Fruit fly (Drosophila melanogaster): Measurements from ENCODE around the gene sstn.
A peak's percentile ranks its signal among the peaks of the same experiment; 100 is the strongest.

The sstn gene

DNA sequence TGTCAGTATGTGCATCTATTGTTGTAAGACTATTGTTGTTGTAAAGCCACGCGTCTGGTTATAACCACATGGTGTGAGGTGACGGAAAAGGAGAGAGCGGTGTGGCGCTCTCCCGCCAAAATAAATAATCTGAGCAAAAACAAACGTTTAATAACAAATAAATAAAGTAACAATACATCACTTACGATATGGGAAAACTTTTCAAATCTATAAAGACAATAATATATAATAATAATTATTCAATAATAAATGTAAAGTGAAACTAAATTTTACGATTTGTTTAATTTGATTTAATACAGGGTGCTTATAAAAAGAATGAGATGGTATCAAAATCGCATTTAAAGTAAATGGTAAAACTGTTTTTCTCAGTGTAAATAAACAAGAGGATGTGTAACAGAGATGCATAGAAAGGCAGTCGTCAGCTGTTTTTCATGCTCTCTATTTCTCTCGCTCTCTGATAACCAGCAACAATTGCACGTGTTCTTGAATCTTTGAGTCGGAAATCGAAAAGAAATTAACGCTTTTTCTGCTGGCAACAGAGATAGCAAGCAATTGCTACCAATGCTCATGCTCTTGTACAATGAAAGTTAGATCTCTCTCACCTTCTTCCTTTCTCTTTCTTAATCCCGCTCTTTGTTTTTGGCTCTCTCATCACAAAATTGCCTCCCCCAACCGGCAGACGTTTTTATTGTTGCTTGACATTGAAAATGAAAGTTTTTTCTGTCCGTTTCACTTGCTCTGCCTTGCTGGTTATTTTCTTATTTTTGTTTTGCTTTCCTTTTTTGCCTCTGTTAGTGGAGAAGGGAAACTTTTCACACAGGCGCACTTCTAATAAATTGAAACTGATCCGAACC, 4.4 kb upstream of the sstn start (continued):
- TF ChIP-seq Nf-YC (tag; optimal IDR thresholded peaks at IDR 0.05) (peak; percentile 80), pzg (GFP tag; optimal IDR thresholded peaks at IDR 0.05) (no peak), Fer1 (GFP tag; optimal IDR thresholded peaks at IDR 0.05) (peak; percentile 89), CG7556 (GFP tag; optimal IDR thresholded peaks at IDR 0.05) (peak; percentile 93), CG2120 (GFP tag; optimal IDR thresholded peaks at IDR 0.05) (peak; percentile 40), nmo (GFP tag; optimal IDR thresholded peaks at IDR 0.05) (peak; percentile 85), CG9215 (GFP tag; IDR thresholded peaks at IDR 0.05) (no peak; the same call in 1 of the 2 replicates), CG31388 (GFP tag; optimal IDR thresholded peaks at IDR 0.05) (peak; percentile 49), CG18476 (GFP tag; optimal IDR thresholded peaks at IDR 0.05) (peak; percentile 76), CG6272 (GFP tag; IDR thresholded peaks at IDR 0.05) (peak; percentile 36; the same call in 1 of the 2 replicates), CG2875 (GFP tag; optimal IDR thresholded peaks at IDR 0.05) (peak; percentile 87), CG6175 (GFP tag; IDR thresholded peaks at IDR 0.05) (0 out of 3 replicates have a peak, but pooled peaks have one; percentile 13), ase (GFP tag; IDR thresholded peaks at IDR 0.05) (peak; percentile 70; the same call in 2 of the 3 replicates), CG6813 (GFP tag; optimal IDR thresholded peaks at IDR 0.05) (peak; percentile 94), CG17802 (tag; optimal IDR thresholded peaks at IDR 0.05) (no peak), Tbp (GFP tag; optimal IDR thresholded peaks at IDR 0.05) (no peak), Neu2 (GFP tag; optimal IDR thresholded peaks at IDR 0.05; ENCODE audit: borderline replicate concordance) (no peak), danr (GFP tag; IDR thresholded peaks at IDR 0.05) (no peak; the same call in 1 of the 2 replicates), wor (GFP tag; IDR thresholded peaks at IDR 0.05) (peak; percentile 50; the same call in 1 of the 2 replicates), sna (GFP tag; IDR thresholded peaks at IDR 0.05; ENCODE audit: partially characterized antibody) (peak; percentile 34), CG10321 (GFP tag; IDR thresholded peaks at IDR 0.05) (peak; percentile 68; the same call in 1 of the 2 replicates), Nf-YB (GFP tag; optimal IDR thresholded peaks at IDR 0.05) (peak; percentile 76), NfI (GFP tag; optimal IDR thresholded peaks at IDR 0.05) (peak; percentile 51), BtbVII (GFP tag; optimal IDR thresholded peaks at IDR 0.05) (peak; percentile 86), Opbp (GFP tag; IDR thresholded peaks at IDR 0.05; ENCODE audit: partially characterized antibody) (no peak), NFAT (GFP tag; IDR thresholded peaks at IDR 0.05) (peak; percentile 70; the same call in 1 of the 2 replicates), Doc2 (GFP tag; IDR thresholded peaks at IDR 0.05) (no peak), Gsc (GFP tag; IDR thresholded peaks at IDR 0.05) (no peak), Kr (GFP tag; optimal IDR thresholded peaks at IDR 0.05) (no peak), lmd (GFP tag; IDR thresholded peaks at IDR 0.05) (peak; percentile 86), Sin3A (optimal IDR thresholded peaks at IDR 0.05) (no peak), cg (GFP tag; optimal IDR thresholded peaks at IDR 0.05) (no peak), CG16863 (GFP tag; optimal IDR thresholded peaks at IDR 0.05) (no peak), row (GFP tag; IDR thresholded peaks at IDR 0.05) (peak; percentile 74), toy (GFP tag; IDR thresholded peaks at IDR 0.05) (peak; percentile 39; the same call in 1 of the 2 replicates), CG11247 (GFP tag; IDR thresholded peaks at IDR 0.05) (peak; percentile 75), CG31224 (GFP tag; IDR thresholded peaks at IDR 0.05) (peak; percentile 66; the same call in 1 of the 2 replicates), Oaz (GFP tag; IDR thresholded peaks at IDR 0.05) (no peak), Antp (GFP tag; optimal IDR thresholded peaks at IDR 0.05) (peak; percentile 32), CG11695 (GFP tag; IDR thresholded peaks at IDR 0.05) (peak; percentile 93), gsb (GFP tag; IDR thresholded peaks at IDR 0.05) (peak; percentile 77), CHES-1-like (GFP tag; optimal IDR thresholded peaks at IDR 0.05) (no peak), tap (tag; optimal IDR thresholded peaks at IDR 0.05) (peak; percentile 94), tgo (GFP tag; IDR thresholded peaks at IDR 0.05) (peak; percentile 90), odd (GFP tag; optimal IDR thresholded peaks at IDR 0.05) (peak; percentile 81), tx (GFP tag; optimal IDR thresholded peaks at IDR 0.05) (no peak), PHDP (tag; optimal IDR thresholded peaks at IDR 0.05) (peak; percentile 86), hth (optimal IDR thresholded peaks at IDR 0.05) (no peak), zf30C (GFP tag; optimal IDR thresholded peaks at IDR 0.05) (peak; percentile 91), pita (GFP tag; optimal IDR thresholded peaks at IDR 0.05) (no peak)
